Worm (Caenorhabditis elegans) whole organism, midembryonic: ENCODE measurements around the gene srx-6.
"Not testable (repeated sequence)": the region's sequence is repeated elsewhere in the genome, so short reads cannot be mapped to it uniquely, and the experiment has no call there.

Experiments
- T22C8.4 ChIP-seq: fragments of 200-800 bp; sonication (Bioruptor generic); IDR thresholded peaks from 2 replicates; pipeline ENCODE4 v1.3.6; 2022; ENCODE audit warnings: missing genetic modification characterization, missing compliant biosample characterization
- cog-1 ChIP-seq: sonication (generic microtip); optimal IDR thresholded peaks from 2 replicates; lab custom pipeline; 2016; ENCODE audit warnings: missing genetic modification characterization, missing compliant biosample characterization
- flt-1 ChIP-seq: fragments of 200-800 bp; sonication (Bioruptor generic); IDR thresholded peaks from 2 replicates; pipeline ENCODE4 v1.3.6; 2022; ENCODE audit warnings: missing genetic modification characterization, missing compliant biosample characterization
- klf-2 ChIP-seq: fragments of 200-800 bp; sonication (Bioruptor generic); conservative IDR thresholded peaks from 2 replicates; pipeline ENCODE4 v1.3.6; 2022; ENCODE audit warnings: missing genetic modification reagents, missing genetic modification characterization, missing compliant biosample characterization
- med-1 ChIP-seq: sonication (generic microtip); optimal IDR thresholded peaks from 2 replicates; lab custom pipeline; 2017; ENCODE audit warnings: missing genetic modification characterization, mild to moderate bottlenecking, missing compliant biosample characterization, antibody characterized with exemption, missing genetic modification reagents; ENCODE audit not compliant: insufficient read depth
- ref-1 ChIP-seq: fragments of 200-800 bp; sonication (Bioruptor generic); conservative IDR thresholded peaks from 2 replicates; pipeline ENCODE4 v1.3.6; 2022; ENCODE audit warnings: missing genetic modification reagents, missing genetic modification characterization, missing compliant biosample characterization
- tab-1 ChIP-seq: fragments of 200-800 bp; sonication (Bioruptor generic); IDR thresholded peaks from 2 replicates; pipeline ENCODE4 v1.3.6; 2022; ENCODE audit warnings: missing genetic modification characterization, missing compliant biosample characterization
- ztf-23 ChIP-seq: fragments of 200-800 bp; sonication (Bioruptor generic); IDR thresholded peaks from 2 replicates; pipeline ENCODE4 v1.3.6; 2022; ENCODE audit warnings: missing genetic modification reagents, missing genetic modification characterization, missing compliant biosample characterization
- ztf-29 ChIP-seq: fragments of 200-800 bp; sonication (Bioruptor generic); IDR thresholded peaks from 2 replicates; pipeline ENCODE4 v1.3.6; 2022; ENCODE audit warnings: missing genetic modification reagents, missing genetic modification characterization, missing compliant biosample characterization

The srx-6 gene

DNA sequence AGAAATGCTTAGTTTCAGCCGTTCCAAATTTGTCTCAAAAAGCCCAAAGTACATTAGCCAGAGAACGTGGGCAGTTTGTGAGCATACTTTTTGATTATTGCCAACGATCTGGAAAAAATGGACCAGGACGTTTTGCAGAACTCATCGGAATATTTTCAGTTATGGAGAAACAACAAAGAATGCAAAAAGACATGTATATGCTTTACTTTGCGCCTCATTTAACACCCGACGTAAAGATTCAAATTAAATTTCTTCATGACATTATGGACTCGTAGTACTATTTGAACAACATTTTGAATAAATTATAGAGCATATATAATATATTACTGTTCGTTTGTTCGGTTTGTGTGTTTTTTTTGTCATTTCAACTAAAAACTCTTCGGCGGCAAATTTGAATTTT, 30.4 kb upstream of the srx-6 start, which contains the start of gene srh-244:
Gene srh-244, plus strand, starts transcription at position 301 of the 400 bp plus-strand sequence.
- TF ChIP-seq flt-1 (GFP tag; lab: Robert Waterston, UW) = no peak
- no peak for TF ChIP-seq ref-1
- no peak for TF ChIP-seq med-1
- TF ChIP-seq klf-2 (GFP tag; lab: Robert Waterston, UW) = no peak
- TF ChIP-seq T22C8.4 = no peak
- no peak for TF ChIP-seq tab-1
- TF ChIP-seq ztf-29 (GFP tag; lab: Robert Waterston, UW) = no peak
- TF ChIP-seq ztf-23 (GFP tag; lab: Robert Waterston, UW) = no peak
- no peak for TF ChIP-seq cog-1 (tag; lab: Kevin White, UChicago)

DNA sequence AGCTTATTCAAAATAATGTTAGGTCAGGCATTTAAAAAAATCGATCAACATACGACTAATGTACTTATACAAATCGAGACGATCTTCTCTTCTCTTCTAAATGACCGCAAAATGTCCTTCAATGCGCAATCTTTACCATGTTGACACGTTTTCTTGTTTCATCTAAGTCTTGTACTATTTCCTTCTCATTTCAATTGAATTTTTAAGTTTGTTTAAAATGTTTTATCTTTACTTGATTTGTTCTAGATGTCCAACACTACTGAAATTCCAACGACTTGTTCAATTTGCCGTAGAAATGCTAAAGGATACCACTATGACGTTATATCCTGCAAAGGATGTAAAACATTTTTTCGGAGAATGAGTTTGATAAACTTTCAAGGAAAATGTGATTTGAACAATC, 28.8 kb upstream of the srx-6 start, which contains the start of the genes nhr-263 and nhr-148:
Gene nhr-263, minus strand, starts transcription at position 101 of the 400 bp plus-strand sequence.
Gene nhr-148, plus strand, starts transcription at position 215 of the 400 bp plus-strand sequence.
- TF ChIP-seq klf-2 (GFP tag; lab: Robert Waterston, UW) = no peak
- TF ChIP-seq flt-1 (GFP tag; lab: Robert Waterston, UW) = no peak
- TF ChIP-seq med-1 = no peak
- TF ChIP-seq ztf-23 (GFP tag; lab: Robert Waterston, UW) = no peak
- no peak for TF ChIP-seq tab-1
- TF ChIP-seq ztf-29 (GFP tag; lab: Robert Waterston, UW) = no peak
- no peak for TF ChIP-seq cog-1 (tag; lab: Kevin White, UChicago)
- no peak for TF ChIP-seq T22C8.4
- TF ChIP-seq ref-1 = no peak

DNA sequence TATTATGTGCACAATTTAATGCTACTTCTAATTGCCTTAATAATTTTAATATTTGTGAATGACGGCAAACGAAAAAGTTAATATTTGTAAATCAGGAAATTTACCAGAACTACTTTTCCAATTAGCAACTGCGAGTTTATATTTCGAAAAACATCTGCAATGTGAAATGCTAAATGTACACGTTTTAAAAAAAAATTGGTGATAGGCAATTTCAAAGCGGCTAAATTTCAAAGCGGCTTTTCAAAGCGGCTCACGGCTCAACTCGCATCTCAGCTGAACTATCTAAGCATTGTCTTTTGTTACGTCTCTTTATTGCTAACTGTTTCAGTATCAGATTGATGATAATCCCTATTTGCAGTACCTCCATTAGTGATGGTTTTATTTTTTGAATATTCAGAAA, 26.7 kb upstream of the srx-6 start, which contains the start of gene srh-187:
Gene srh-187, minus strand, starts transcription at position 101 of the 400 bp plus-strand sequence.
- TF ChIP-seq ztf-29 (GFP tag; lab: Robert Waterston, UW) = no peak
- TF ChIP-seq ref-1 = no peak

- TF ChIP-seq ref-1; ztf-29 (GFP tag; lab: Robert Waterston, UW); ztf-23 (GFP tag; lab: Robert Waterston, UW): not testable (repeated sequence)
Observed at ce11 chrV:7337218-7337617, 24.1 kb upstream of the srx-6 start, which contains the start of gene F10G2.7. TSS of gene F10G2.7 (minus strand) at chrV:7337318.

- TF ChIP-seq cog-1 (tag; lab: Kevin White, UChicago) (no peak), flt-1 (GFP tag; lab: Robert Waterston, UW) (no peak), tab-1 (no peak), klf-2 (GFP tag; lab: Robert Waterston, UW) (no peak), ref-1 (no peak), T22C8.4 (no peak), ztf-29 (GFP tag; lab: Robert Waterston, UW) (no peak), ztf-23 (GFP tag; lab: Robert Waterston, UW) (no peak), med-1 (no peak)
Observed at ce11 chrV:7332253-7332652, 19.1 kb upstream of the srx-6 start, which contains the start of gene F10G2.1. TSS of gene F10G2.1 (plus strand) at chrV:7332553.

DNA sequence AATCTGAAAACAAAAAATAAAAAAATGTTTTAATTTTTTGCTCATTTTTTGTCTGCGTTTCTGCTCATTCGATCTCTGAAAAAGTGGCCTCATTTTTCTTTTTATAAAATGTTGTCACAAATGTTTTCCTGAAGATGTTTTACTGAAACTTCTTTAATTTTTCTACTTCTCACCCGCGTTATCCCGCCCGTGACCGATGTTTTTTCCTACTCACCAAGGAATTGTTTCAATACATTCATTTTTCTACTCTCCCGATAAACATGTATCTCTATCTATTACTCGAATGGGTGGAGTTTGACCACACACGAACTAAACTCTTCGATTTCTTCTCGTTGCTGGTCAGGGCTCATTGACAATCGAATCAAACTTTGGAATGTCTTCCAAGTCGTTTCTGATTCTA, 17.7 kb upstream of the srx-6 start, which contains the start of gene F10G2.2:
Gene F10G2.2, plus strand, starts transcription at position 301 of the 400 bp plus-strand sequence.
- TF ChIP-seq med-1 (no peak), ref-1 (no peak), ztf-23 (GFP tag; lab: Robert Waterston, UW) (no peak), T22C8.4 (no peak), tab-1 (no peak)

ce11 chrV:7328092-7328491, 15.0 kb upstream of the srx-6 start, which contains the start of gene clec-7:
TSS of gene clec-7 (plus strand) at chrV:7328392.
- TF ChIP-seq flt-1 (GFP tag; lab: Robert Waterston, UW) (no peak), tab-1 (no peak), T22C8.4 (no peak), cog-1 (tag; lab: Kevin White, UChicago) (no peak), med-1 (no peak), ztf-29 (GFP tag; lab: Robert Waterston, UW) (no peak), klf-2 (GFP tag; lab: Robert Waterston, UW) (no peak), ref-1 (no peak), ztf-23 (GFP tag; lab: Robert Waterston, UW) (no peak)

DNA sequence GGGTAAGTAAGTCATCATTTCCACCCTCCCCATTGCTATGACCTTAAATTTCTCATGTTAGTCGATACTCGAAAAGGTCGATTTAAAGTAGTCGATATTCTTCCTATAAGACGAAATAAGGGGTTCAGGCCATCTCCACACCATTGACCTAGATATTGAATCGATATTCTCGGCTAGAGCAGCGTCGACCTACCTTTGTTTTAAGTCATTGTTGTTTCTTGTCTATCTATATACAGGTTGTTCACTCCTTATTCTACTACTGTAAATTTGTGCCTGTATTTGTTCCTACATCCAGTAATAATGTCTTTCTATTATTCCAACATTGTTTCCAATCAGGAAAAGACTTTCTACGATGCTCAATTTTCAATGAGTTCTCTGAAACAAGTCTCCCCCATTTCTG, 13.8 kb upstream of the srx-6 start, which contains the start of gene F10G2.4:
Gene F10G2.4, plus strand, starts transcription at position 301 of the 400 bp plus-strand sequence.
- TF ChIP-seq tab-1 (no peak), ztf-29 (GFP tag; lab: Robert Waterston, UW) (no peak), cog-1 (tag; lab: Kevin White, UChicago) (no peak), ztf-23 (GFP tag; lab: Robert Waterston, UW) (no peak), flt-1 (GFP tag; lab: Robert Waterston, UW) (no peak), med-1 (no peak), T22C8.4 (no peak), klf-2 (GFP tag; lab: Robert Waterston, UW) (no peak), ref-1 (no peak)

ce11 chrV:7325285-7325684, 12.2 kb upstream of the srx-6 start, which contains the start of gene srx-92:
TSS of gene srx-92 (minus strand) at chrV:7325385.
- TF ChIP-seq med-1 (no peak), tab-1 (no peak), ztf-23 (GFP tag; lab: Robert Waterston, UW) (no peak), klf-2 (GFP tag; lab: Robert Waterston, UW) (no peak), flt-1 (GFP tag; lab: Robert Waterston, UW) (no peak), ztf-29 (GFP tag; lab: Robert Waterston, UW) (no peak), cog-1 (tag; lab: Kevin White, UChicago) (no peak), ref-1 (no peak), T22C8.4 (no peak)

- TF ChIP-seq klf-2 (GFP tag; lab: Robert Waterston, UW) (no peak), tab-1 (no peak), ref-1 (no peak), med-1 (no peak), ztf-29 (GFP tag; lab: Robert Waterston, UW) (no peak), T22C8.4 (no peak), cog-1 (tag; lab: Kevin White, UChicago) (no peak), flt-1 (GFP tag; lab: Robert Waterston, UW) (no peak)
Observed at ce11 chrV:7321915-7322314, 8.8 kb upstream of the srx-6 start, which contains the start of gene F10G2.10. TSS of gene F10G2.10 (plus strand) at chrV:7322215.
